Worm (Caenorhabditis elegans): ENCODE data around the gene mtm-6.

mtm-6 gene

DNA sequence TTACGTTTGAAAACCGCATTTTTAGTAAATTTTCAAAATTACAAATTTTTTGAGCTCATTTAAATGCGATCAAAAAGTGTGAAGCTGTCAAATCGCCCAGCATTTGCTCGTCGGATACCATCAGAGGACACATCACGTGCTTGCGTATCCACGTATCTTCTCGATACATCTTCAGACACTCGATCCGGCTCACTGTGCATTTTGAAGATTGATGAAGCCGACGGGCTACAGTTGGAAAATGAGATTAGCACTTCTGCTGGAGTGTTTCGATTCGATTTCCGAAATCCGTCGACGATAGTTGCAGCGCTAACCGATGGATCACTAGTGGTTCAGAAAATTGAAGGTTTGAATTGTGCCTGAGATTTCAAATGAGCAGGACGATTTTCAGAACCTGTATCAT, 31.8 kb upstream of the mtm-6 start, which contains the start of gene dph-7:
Gene dph-7, plus strand, starts transcription at position 53 of the 400 bp plus-strand sequence.
- TF ChIP-seq nhr-11 (tag; optimal IDR thresholded peaks at IDR 0.05) = no peak
- TF ChIP-seq ref-2 (tag; optimal IDR thresholded peaks at IDR 0.05) = no peak
- TF ChIP-seq pha-2 (tag; optimal IDR thresholded peaks at IDR 0.05) = no peak
- no peak for TF ChIP-seq ceh-24 (tag; optimal IDR thresholded peaks at IDR 0.05)
- TF ChIP-seq ceh-34 (tag; optimal IDR thresholded peaks at IDR 0.05) = no peak
- no peak for TF ChIP-seq sdc-2 (tag; optimal IDR thresholded peaks at IDR 0.05)
- no peak for TF ChIP-seq hlh-15 (tag; optimal IDR thresholded peaks at IDR 0.05)
- no peak for TF ChIP-seq ceh-2 (tag; optimal IDR thresholded peaks at IDR 0.05)
- TF ChIP-seq npax-4 (tag; optimal IDR thresholded peaks at IDR 0.05) = no peak
- no peak for TF ChIP-seq syd-9 (tag; optimal IDR thresholded peaks at IDR 0.05)

DNA sequence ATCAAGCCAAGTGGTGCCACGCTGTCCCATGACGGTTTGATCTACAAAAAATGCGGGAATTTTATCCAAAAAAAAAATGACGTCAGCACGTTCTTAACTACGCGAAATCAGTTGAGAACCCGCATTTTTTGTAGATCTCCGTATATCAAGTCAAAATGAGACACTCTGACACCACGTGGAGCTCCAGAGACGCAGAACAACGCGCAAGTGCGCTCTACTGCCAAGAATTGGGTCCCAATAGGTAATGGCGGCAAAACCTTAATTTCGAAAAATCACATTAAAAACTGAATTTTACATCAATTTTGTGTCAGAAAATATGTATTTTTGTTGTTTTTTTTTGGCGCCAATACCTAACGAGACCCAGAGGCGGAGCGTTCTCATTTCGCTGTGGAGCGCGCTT, 29.9 kb upstream of the mtm-6 start:
- TF ChIP-seq hlh-30 (tag; optimal IDR thresholded peaks at IDR 0.05; ENCODE audit: insufficient read depth) (peak; percentile 51), pha-2 (tag; optimal IDR thresholded peaks at IDR 0.05) (no peak)

DNA sequence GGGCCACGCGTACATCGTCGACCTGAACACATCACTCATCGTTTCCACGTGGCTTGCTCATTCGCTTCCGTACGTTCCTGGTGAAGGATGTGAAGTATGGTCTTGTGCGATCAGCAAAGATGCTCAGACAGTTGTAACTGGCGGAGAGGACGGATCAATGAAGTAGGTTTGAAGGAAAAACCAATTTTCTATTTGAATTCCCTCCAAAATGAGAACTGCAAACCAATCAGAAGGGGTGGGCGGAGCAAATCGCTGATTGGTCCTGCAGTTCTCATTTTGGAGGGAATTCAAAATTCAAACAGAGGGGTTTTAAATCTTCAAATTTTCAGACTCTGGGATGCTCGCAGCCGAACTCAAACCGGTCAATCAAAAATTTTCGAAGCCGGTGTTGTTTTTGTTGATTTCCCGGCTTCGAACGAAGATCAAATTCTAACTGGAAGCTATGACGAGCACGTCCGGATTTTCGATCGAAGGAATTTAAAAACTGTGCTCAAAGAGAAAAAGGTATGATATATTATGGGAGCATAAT, 29.4 kb upstream of the mtm-6 start:
- TF ChIP-seq sox-4 (tag; optimal IDR thresholded peaks at IDR 0.05) = no peak
- peak; percentile 53 for TF ChIP-seq nfya-1 (tag; optimal IDR thresholded peaks at IDR 0.05)

DNA sequence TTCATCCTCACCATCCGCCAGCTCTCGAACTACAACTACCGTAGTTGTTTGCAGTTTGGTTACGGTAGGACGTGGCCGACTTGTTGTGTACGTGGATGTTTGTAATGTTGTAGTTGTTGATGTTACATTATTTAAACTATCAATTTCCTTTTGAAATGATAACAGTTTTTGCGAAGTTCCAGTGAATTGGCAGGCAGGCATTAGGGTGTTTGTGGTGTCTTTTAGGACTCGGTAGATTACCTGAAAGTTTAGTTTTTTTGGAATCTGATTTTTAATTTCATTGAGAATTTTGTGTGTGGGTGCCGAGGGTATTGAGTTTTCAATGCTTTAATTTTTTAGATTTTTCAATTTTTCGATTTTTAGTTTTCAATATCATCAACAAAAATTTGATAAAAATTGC, 24.3 kb upstream of the mtm-6 start, which contains the start of gene F53A2.11:
Gene F53A2.11, minus strand, starts transcription at position 101 of the 400 bp plus-strand sequence.
- TF ChIP-seq sox-2 (GFP tag; IDR thresholded peaks at IDR 0.05) = no peak
- no peak for TF ChIP-seq syd-9 (tag; optimal IDR thresholded peaks at IDR 0.05)
- TF ChIP-seq unc-3 (GFP tag; conservative IDR thresholded peaks at IDR 0.05) = no peak
- TF ChIP-seq unc-3 (tag; optimal IDR thresholded peaks at IDR 0.05) = no peak
- no peak for TF ChIP-seq C08G9.2 (tag; optimal IDR thresholded peaks at IDR 0.05)
- TF ChIP-seq ceh-6 (GFP tag; optimal IDR thresholded peaks at IDR 0.05) = no peak

DNA sequence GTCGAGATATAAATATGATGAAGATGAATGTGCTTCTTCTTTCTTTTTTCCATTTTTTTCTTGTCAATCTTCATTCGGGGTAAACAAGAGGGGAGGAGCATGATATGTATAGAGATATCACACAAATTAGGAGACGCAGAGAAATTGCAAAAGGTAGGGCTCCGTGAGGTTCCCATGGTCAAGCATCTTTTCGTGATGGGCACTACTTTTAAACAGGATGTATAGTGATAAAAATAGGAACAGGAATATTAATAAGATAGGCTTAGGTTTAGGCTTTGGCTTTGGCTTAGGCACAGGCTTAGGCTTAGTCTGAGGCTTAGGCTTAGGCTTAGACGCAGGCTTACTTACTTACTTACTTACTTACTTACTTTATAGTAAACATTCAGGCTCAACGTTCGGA, 22.1 kb upstream of the mtm-6 start, which contains the start of gene F53A2.1:
Gene F53A2.1, minus strand, starts transcription at position 101 of the 400 bp plus-strand sequence.
- no peak for TF ChIP-seq ceh-22 (tag; optimal IDR thresholded peaks at IDR 0.05)
- no peak for TF ChIP-seq lim-6 (tag; optimal IDR thresholded peaks at IDR 0.05)
- TF ChIP-seq ceh-2 (tag; optimal IDR thresholded peaks at IDR 0.05) = no peak
- TF ChIP-seq ceh-45 (GFP tag; IDR thresholded peaks at IDR 0.05) = no peak
- TF ChIP-seq gmeb-2 (tag; optimal IDR thresholded peaks at IDR 0.05) = no peak
- TF ChIP-seq rnt-1 (tag; optimal IDR thresholded peaks at IDR 0.05) = no peak
- TF ChIP-seq ceh-24 (tag; optimal IDR thresholded peaks at IDR 0.05) = no peak
- no peak for TF ChIP-seq nhr-232 (tag; optimal IDR thresholded peaks at IDR 0.05)
- no peak for TF ChIP-seq unc-3 (GFP tag; conservative IDR thresholded peaks at IDR 0.05)
- TF ChIP-seq unc-3 (tag; optimal IDR thresholded peaks at IDR 0.05) = no peak
- TF ChIP-seq pha-2 (tag; optimal IDR thresholded peaks at IDR 0.05) = no peak

DNA sequence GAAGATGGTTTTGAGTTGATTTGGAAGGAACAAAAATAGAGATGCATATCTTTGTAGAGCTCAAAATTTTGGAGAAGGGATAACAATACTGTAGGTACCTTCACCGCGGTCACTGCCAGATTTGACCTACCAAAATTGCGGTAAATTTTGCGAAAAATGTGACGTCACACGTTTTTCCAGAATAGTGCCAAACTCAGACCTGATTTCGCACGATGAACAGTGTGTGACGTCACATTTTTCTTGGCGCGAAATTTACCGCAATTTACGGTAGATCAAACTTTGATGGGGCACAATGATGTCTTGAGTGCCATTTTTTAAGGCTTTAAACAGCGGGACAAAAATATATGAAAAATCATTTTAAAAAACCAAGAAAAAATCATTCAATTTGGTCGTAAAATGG, 18.0 kb upstream of the mtm-6 start:
- TF ChIP-seq lim-6 (tag; optimal IDR thresholded peaks at IDR 0.05) = no peak
- no peak for TF ChIP-seq pax-1 (tag; optimal IDR thresholded peaks at IDR 0.05)
- TF ChIP-seq rnt-1 (tag; optimal IDR thresholded peaks at IDR 0.05) = no peak
- TF ChIP-seq fkh-10 (GFP tag; optimal IDR thresholded peaks at IDR 0.05) = no peak
- no peak for TF ChIP-seq pat-9 (tag; optimal IDR thresholded peaks at IDR 0.05)
- TF ChIP-seq T23F11.4 (GFP tag; optimal IDR thresholded peaks at IDR 0.05) = no peak
- no peak for TF ChIP-seq ceh-14 (tag; optimal IDR thresholded peaks at IDR 0.05)
- TF ChIP-seq ceh-6 (GFP tag; optimal IDR thresholded peaks at IDR 0.05) = no peak
- TF ChIP-seq odd-2 (tag; optimal IDR thresholded peaks at IDR 0.05) = no peak
- TF ChIP-seq C08G9.2 (tag; optimal IDR thresholded peaks at IDR 0.05) = no peak
- no peak for TF ChIP-seq zip-5 (tag; optimal IDR thresholded peaks at IDR 0.05)
- TF ChIP-seq tbx-2 (tag; optimal IDR thresholded peaks at IDR 0.05) = no peak

Measured in whole organism, late embryonic.